Worm (Caenorhabditis elegans) whole organism, L1 larva: ENCODE results near the gene F52C6.4.

ENCODE experiments used
- C04F5.9 ChIP-seq: sonication (generic microtip); optimal IDR thresholded peaks from 2 replicates; lab custom pipeline; 2016; ENCODE audit warnings: missing genetic modification characterization, missing compliant biosample characterization
- C16A3.4 ChIP-seq: fragments of 150-350 bp; optimal IDR thresholded peaks from 2 replicates; lab custom pipeline; 2014; ENCODE audit warnings: missing biosample characterization, missing genetic modification characterization
- C34B4.2 ChIP-seq: sonication (generic microtip); optimal IDR thresholded peaks from 2 replicates; lab custom pipeline; 2017; ENCODE audit warnings: mild to moderate bottlenecking, missing genetic modification characterization, missing compliant biosample characterization
- aha-1 ChIP-seq: fragments of 150-350 bp; optimal IDR thresholded peaks from 2 replicates; lab custom pipeline; 2014; ENCODE audit warnings: missing biosample characterization, missing genetic modification characterization
- ama-1 ChIP-seq: fragments of 150-350 bp; optimal IDR thresholded peaks from 2 replicates; lab custom pipeline; 2014
- ceh-8 ChIP-seq: fragments of 200-800 bp; sonication (Bioruptor generic); optimal IDR thresholded peaks from 2 replicates; lab custom pipeline; 2018; ENCODE audit warnings: mild to moderate bottlenecking, missing genetic modification characterization, moderate library complexity, missing compliant biosample characterization
- ceh-88 ChIP-seq: fragments of 200-800 bp; sonication (Bioruptor generic); IDR thresholded peaks from 2 replicates; pipeline ENCODE4 v1.3.6; 2022; ENCODE audit warnings: missing genetic modification characterization, missing compliant biosample characterization
- ces-1 ChIP-seq: fragments of 150-350 bp; optimal IDR thresholded peaks from 2 replicates; lab custom pipeline; 2014; ENCODE audit warnings: missing biosample characterization, missing genetic modification reagents, missing genetic modification characterization
- dsc-1 ChIP-seq: sonication (generic microtip); optimal IDR thresholded peaks from 2 replicates; lab custom pipeline; 2016; ENCODE audit warnings: mild to moderate bottlenecking, missing genetic modification characterization, missing compliant biosample characterization
- efl-1 ChIP-seq, 4 experiments: fragments of 150-350 bp; optimal IDR thresholded peaks in 3 of 4; peaks in 1 of 4; 1 replicate in 1 of 4; 2 replicates in 3 of 4; lab custom pipeline; 2014; ENCODE audit warnings: missing biosample characterization in 2 of 4, missing genetic modification characterization in 2 of 4, missing genetic modification reagents in 2 of 4
- egl-27 ChIP-seq, 2 experiments: fragments of 150-350 bp in 1 of 2; sonication (generic microtip); optimal IDR thresholded peaks; 3 replicates each; lab custom pipeline; 2017 to 2018; ENCODE audit warnings: missing biosample characterization in 2 of 2, missing genetic modification characterization in 2 of 2, missing genetic modification reagents in 2 of 2
- elt-2 ChIP-seq: sonication (generic microtip); optimal IDR thresholded peaks from 2 replicates; lab custom pipeline; 2016; ENCODE audit warnings: missing genetic modification characterization, mild to moderate bottlenecking, inconsistent platforms, missing compliant biosample characterization, missing genetic modification reagents
- fkh-8 ChIP-seq: sonication (generic microtip); optimal IDR thresholded peaks from 2 replicates; lab custom pipeline; 2016; ENCODE audit warnings: mild to moderate bottlenecking, missing genetic modification characterization, missing compliant biosample characterization
- hlh-17 ChIP-seq: fragments of 200-800 bp; sonication (Bioruptor generic); optimal IDR thresholded peaks from 2 replicates; lab custom pipeline; 2018; ENCODE audit warnings: missing genetic modification characterization, mild to moderate bottlenecking, missing compliant biosample characterization, moderate library complexity, borderline replicate concordance
- lin-13 ChIP-seq: fragments of 150-350 bp; optimal IDR thresholded peaks from 2 replicates; lab custom pipeline; 2014; ENCODE audit warnings: missing biosample characterization, missing genetic modification reagents, missing genetic modification characterization
- lin-14 ChIP-seq: fragments of 200-800 bp; sonication (Bioruptor generic); optimal IDR thresholded peaks from 2 replicates; lab custom pipeline; 2018; ENCODE audit warnings: mild to moderate bottlenecking, missing genetic modification characterization, moderate library complexity, missing compliant biosample characterization
- lin-15B ChIP-seq: fragments of 150-350 bp; sonication (generic microtip); optimal IDR thresholded peaks from 3 replicates; lab custom pipeline; 2014; ENCODE audit warnings: missing biosample characterization, missing genetic modification characterization
- lin-39 ChIP-seq: fragments of 150-350 bp; optimal IDR thresholded peaks from 2 replicates; lab custom pipeline; 2014; ENCODE audit warnings: missing biosample characterization, missing genetic modification reagents, missing genetic modification characterization
- lir-3 ChIP-seq: sonication (generic microtip); optimal IDR thresholded peaks from 2 replicates; lab custom pipeline; 2016; ENCODE audit warnings: mild to moderate bottlenecking, missing genetic modification characterization, moderate library complexity, missing compliant biosample characterization; ENCODE audit not compliant: poor library complexity
- mab-9 ChIP-seq: fragments of 200-800 bp; sonication (Bioruptor generic); IDR thresholded peaks from 2 replicates; pipeline ENCODE4 v1.3.6; 2022; ENCODE audit warnings: missing genetic modification reagents, missing genetic modification characterization, missing compliant biosample characterization
- mdl-1 ChIP-seq, 2 experiments: fragments of 150-350 bp; optimal IDR thresholded peaks; 2 replicates each; lab custom pipeline; 2014 to 2017; ENCODE audit warnings: missing biosample characterization in 2 of 2, missing genetic modification characterization in 2 of 2, inconsistent platforms in 1 of 2
- mef-2 ChIP-seq: fragments of 150-350 bp; optimal IDR thresholded peaks from 2 replicates; lab custom pipeline; 2014; ENCODE audit warnings: missing biosample characterization, missing genetic modification characterization
- nhr-11 ChIP-seq: fragments of 150-350 bp; optimal IDR thresholded peaks from 2 replicates; lab custom pipeline; 2014; ENCODE audit warnings: missing biosample characterization, missing genetic modification characterization
- nhr-237 ChIP-seq: fragments of 150-350 bp; optimal IDR thresholded peaks from 2 replicates; lab custom pipeline; 2014; ENCODE audit warnings: missing biosample characterization, missing genetic modification characterization
- nhr-90 ChIP-seq: sonication (generic microtip); optimal IDR thresholded peaks from 2 replicates; lab custom pipeline; 2016; ENCODE audit warnings: mild to moderate bottlenecking, missing genetic modification characterization, missing compliant biosample characterization; ENCODE audit not compliant: poor library complexity
- pqm-1 ChIP-seq: sonication (generic microtip); optimal IDR thresholded peaks from 3 replicates; lab custom pipeline; 2017; ENCODE audit warnings: missing biosample characterization, missing genetic modification characterization
- snpc-4 ChIP-seq: fragments of 150-350 bp; optimal IDR thresholded peaks from 2 replicates; lab custom pipeline; 2014; ENCODE audit warnings: missing biosample characterization, missing genetic modification characterization
- sox-4 ChIP-seq: sonication (generic microtip); optimal IDR thresholded peaks from 2 replicates; lab custom pipeline; 2016; ENCODE audit warnings: missing genetic modification characterization, missing compliant biosample characterization
- swsn-7 ChIP-seq: sonication (generic microtip); optimal IDR thresholded peaks from 2 replicates; lab custom pipeline; 2016; ENCODE audit warnings: missing genetic modification characterization, missing compliant biosample characterization
- tbx-2 ChIP-seq: sonication (generic microtip); optimal IDR thresholded peaks from 2 replicates; lab custom pipeline; 2016; ENCODE audit warnings: missing genetic modification characterization, missing compliant biosample characterization
- tlp-1 ChIP-seq: fragments of 150-350 bp; optimal IDR thresholded peaks from 2 replicates; lab custom pipeline; 2014; ENCODE audit warnings: missing biosample characterization, missing genetic modification characterization
- unc-130 ChIP-seq: fragments of 150-350 bp; optimal IDR thresholded peaks from 2 replicates; lab custom pipeline; 2017; ENCODE audit warnings: missing biosample characterization, missing genetic modification characterization, inconsistent platforms
- unc-98 ChIP-seq: fragments of 200-800 bp; sonication (Bioruptor generic); IDR thresholded peaks from 2 replicates; pipeline ENCODE4 v1.3.6; 2022; ENCODE audit warnings: missing genetic modification characterization, missing compliant biosample characterization
- vab-15 ChIP-seq: sonication (generic microtip); optimal IDR thresholded peaks from 2 replicates; lab custom pipeline; 2017; ENCODE audit warnings: missing genotype, mild to moderate bottlenecking, missing genetic modification characterization, missing compliant biosample characterization
- xbp-1 ChIP-seq: sonication (generic microtip); optimal IDR thresholded peaks from 2 replicates; lab custom pipeline; 2016; ENCODE audit warnings: missing genetic modification characterization, missing compliant biosample characterization
- ztf-4 ChIP-seq: fragments of 150-350 bp; optimal IDR thresholded peaks from 2 replicates; lab custom pipeline; 2014; ENCODE audit warnings: missing biosample characterization, missing genetic modification characterization

The F52C6.4 gene

DNA sequence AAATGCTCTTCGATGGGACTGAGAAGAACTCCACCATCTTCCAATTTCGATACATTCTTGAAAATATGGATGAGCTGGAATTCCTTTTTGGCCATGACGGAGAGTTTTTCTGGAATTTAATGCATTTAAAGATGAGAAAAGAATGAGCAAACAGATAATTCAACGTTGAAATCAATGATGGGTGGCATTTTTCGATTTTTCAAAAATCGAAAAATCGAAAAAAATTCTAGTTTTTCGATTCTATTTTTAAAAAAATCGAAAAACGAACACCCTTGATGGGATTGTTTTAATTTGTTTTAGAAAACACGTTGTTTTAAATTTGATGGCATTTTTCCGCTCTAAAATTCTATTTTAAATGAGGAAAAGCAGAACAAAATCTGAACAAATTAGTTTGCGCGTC is 10.2 kb upstream of the F52C6.4 start, which contains the start of gene math-31:
Gene math-31, minus strand, starts transcription at position 101 of the 400 bp plus-strand sequence.
- TF ChIP-seq nhr-11 (no peak), egl-27 (tag; optimal IDR thresholded peaks at IDR 0.05; lab: Kevin White, UChicago) (no peak), C34B4.2 (tag; lab: Kevin White, UChicago) (no peak), xbp-1 (tag; lab: Kevin White, UChicago) (no peak), ama-1 (lab: Kevin White, UChicago) (no peak)

- TF ChIP-seq aha-1 (tag; lab: Kevin White, UChicago) (no peak), lin-14 (GFP tag; lab: Kevin White, UChicago) (no peak), hlh-17 (GFP tag; lab: Kevin White, UChicago) (no peak), ces-1 (GFP tag; lab: Kevin White, UChicago) (no peak), ceh-88 (GFP tag; lab: Robert Waterston, UW) (no peak), tlp-1 (tag; lab: Kevin White, UChicago) (no peak), lir-3 (tag; lab: Kevin White, UChicago) (no peak), vab-15 (tag; lab: Kevin White, UChicago) (no peak), C16A3.4 (tag; lab: Kevin White, UChicago) (no peak)
- TF ChIP-seq, all 84 proteins: peak for 0
Measured at ce11 chrII:1917862-1918261, 5.1 kb upstream of the F52C6.4 start, which contains the start of gene bath-4. TSS of gene bath-4 (minus strand) at chrII:1917962.

DNA sequence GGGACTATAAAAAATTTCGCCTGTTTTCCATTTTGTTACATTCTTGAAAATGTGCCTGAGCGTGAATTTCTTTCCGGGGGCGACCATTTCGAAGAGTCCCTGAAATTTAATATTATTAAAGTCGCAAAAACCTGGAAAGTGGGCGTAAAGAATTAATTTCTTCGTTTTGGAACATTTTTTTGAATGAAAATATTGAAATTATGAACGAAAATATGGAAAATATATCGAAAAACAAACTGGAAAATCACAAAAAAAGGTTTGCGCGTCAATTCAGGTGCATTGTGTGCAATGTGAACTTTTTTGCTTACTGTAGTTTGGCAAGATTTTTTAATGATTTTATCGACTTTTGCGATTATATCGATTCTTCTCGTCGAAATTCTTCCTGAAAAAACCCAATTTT is 1.9 kb upstream of the F52C6.4 start, which contains the start of gene bath-7:
Gene bath-7, minus strand, starts transcription at position 101 of the 400 bp plus-strand sequence.
- TF ChIP-seq tbx-2 (tag; lab: Kevin White, UChicago) (no peak), snpc-4 (tag; lab: Kevin White, UChicago) (no peak), dsc-1 (tag; lab: Kevin White, UChicago) (no peak), sox-4 (tag; lab: Kevin White, UChicago) (no peak), efl-1 (optimal IDR thresholded peaks at IDR 0.05; lab: Kevin White, UChicago) (no peak), efl-1 (GFP tag; optimal IDR thresholded peaks at IDR 0.05 in 1 of 2; lab: Kevin White, UChicago) (peak in 1 of 2 experiments; percentile 62)
- TF ChIP-seq, all 84 proteins: peak for 1

- no peak for TF ChIP-seq unc-130
Measured at ce11 chrII:1924459-1924858, 1.5 kb downstream of the F52C6.4 start, which contains the start of gene F52C6.3. TSS of gene F52C6.3 (plus strand) at chrII:1924759.

ce11 chrII:1926162-1926561 is 3.2 kb downstream of the F52C6.4 start, which contains the start of gene F52C6.2:
TSS of gene F52C6.2 (plus strand) at chrII:1926462.
- TF ChIP-seq vab-15 (tag; lab: Kevin White, UChicago) (no peak), pqm-1 (no peak), fkh-8 (tag; lab: Kevin White, UChicago) (no peak), lin-13 (GFP tag; lab: Kevin White, UChicago) (no peak), C04F5.9 (no peak), mdl-1 (tag; optimal IDR thresholded peaks at IDR 0.05; lab: Kevin White, UChicago) (no peak), mef-2 (tag; lab: Kevin White, UChicago) (no peak), ceh-8 (no peak), lin-39 (tag; lab: Kevin White, UChicago) (no peak), nhr-90 (tag; lab: Kevin White, UChicago) (no peak), elt-2 (tag; lab: Kevin White, UChicago) (no peak), nhr-237 (no peak), tlp-1 (tag; lab: Kevin White, UChicago) (no peak), unc-98 (GFP tag; lab: Robert Waterston, UW) (no peak), swsn-7 (no peak), mab-9 (GFP tag; lab: Robert Waterston, UW) (no peak), lin-15B (tag; lab: Kevin White, UChicago) (no peak), lir-3 (tag; lab: Kevin White, UChicago) (no peak), ztf-4 (tag; lab: Kevin White, UChicago) (no peak)
